Worm (Caenorhabditis elegans) whole organism, L1 larva: Measurements from ENCODE around the gene F38B6.4.

Experiments
- grh-1 ChIP-seq: fragments of 200-800 bp; sonication (Bioruptor generic); IDR thresholded peaks from 2 replicates; pipeline ENCODE4 v1.3.6; 2022; ENCODE audit warnings: missing genetic modification reagents, missing genetic modification characterization, missing compliant biosample characterization
- lin-39 ChIP-seq: fragments of 150-350 bp; optimal IDR thresholded peaks from 2 replicates; lab custom pipeline; 2014; ENCODE audit warnings: missing biosample characterization, missing genetic modification reagents, missing genetic modification characterization
- lsy-2 ChIP-seq, 2 experiments: fragments of 150-350 bp; optimal IDR thresholded peaks; 2 replicates each; lab custom pipeline; 2014; ENCODE audit warnings: missing biosample characterization in 2 of 2, missing genetic modification characterization in 2 of 2
- mdl-1 ChIP-seq, 2 experiments: fragments of 150-350 bp; optimal IDR thresholded peaks; 2 replicates each; lab custom pipeline; 2014 to 2017; ENCODE audit warnings: missing biosample characterization in 2 of 2, missing genetic modification characterization in 2 of 2, inconsistent platforms in 1 of 2

DNA sequence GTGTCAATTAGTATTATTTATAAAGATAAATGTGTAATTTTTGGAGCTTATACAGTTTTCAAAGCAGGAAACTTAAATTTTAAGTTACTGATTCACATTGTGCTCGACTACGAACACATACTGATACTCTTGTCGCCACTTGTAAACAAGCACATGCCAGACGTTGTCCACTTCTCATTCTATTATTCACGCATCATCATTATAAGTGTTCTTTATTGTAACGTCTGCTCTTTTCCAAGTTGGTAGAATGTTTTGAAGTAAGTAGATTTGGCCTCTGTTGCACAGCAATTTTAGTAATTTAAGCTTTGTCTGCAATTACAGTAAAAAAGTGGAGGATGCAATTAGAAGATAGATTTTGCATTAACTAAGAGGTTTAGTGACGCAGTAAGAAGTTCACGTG lies 18.2 kb downstream of the F38B6.4 start:
- TF ChIP-seq lsy-2 (tag; optimal IDR thresholded peaks at IDR 0.05; lab: Kevin White, UChicago) = no peak
- TF ChIP-seq grh-1 (GFP tag; lab: Robert Waterston, UW) = no peak
- TF ChIP-seq mdl-1 (tag; optimal IDR thresholded peaks at IDR 0.05; lab: Kevin White, UChicago) = no peak
- TF ChIP-seq lin-39 = no peak
